Worm (Caenorhabditis elegans): ENCODE measurements around the gene Y64G10A.2.

The Y64G10A.2 gene

ce11 chrIV:14260761-14261160, 16.5 kb upstream of the Y64G10A.2 start (continued):
- peak; percentile 69 for TF ChIP-seq crh-2 (tag; optimal IDR thresholded peaks at IDR 0.05)
- TF ChIP-seq sma-9 (GFP tag; optimal IDR thresholded peaks at IDR 0.05) = peak; percentile 64
- no peak for TF ChIP-seq sma-9 (tag; optimal IDR thresholded peaks at IDR 0.05)
- no peak for TF ChIP-seq unc-39 (tag; optimal IDR thresholded peaks at IDR 0.05)
- TF ChIP-seq aly-2 (tag; optimal IDR thresholded peaks at IDR 0.05) = no peak
- no peak for TF ChIP-seq ceh-82 (tag; optimal IDR thresholded peaks at IDR 0.05)
- no peak for TF ChIP-seq R02D3.7 (tag; optimal IDR thresholded peaks at IDR 0.05)
- TF ChIP-seq ceh-16 (tag; optimal IDR thresholded peaks at IDR 0.05) = no peak
- TF ChIP-seq alr-1 (tag; optimal IDR thresholded peaks at IDR 0.05) = no peak
- no peak for TF ChIP-seq lin-13 (GFP tag; optimal IDR thresholded peaks at IDR 0.05)
- no peak for TF ChIP-seq nhr-21 (tag; optimal IDR thresholded peaks at IDR 0.05)
- no peak for TF ChIP-seq nhr-237 (tag; optimal IDR thresholded peaks at IDR 0.05)
- TF ChIP-seq peb-1 (tag; optimal IDR thresholded peaks at IDR 0.05) = no peak
- no peak for TF ChIP-seq mdl-1 (tag; optimal IDR thresholded peaks at IDR 0.05)
- TF ChIP-seq ama-1 (optimal IDR thresholded peaks at IDR 0.05) = no peak

- TF ChIP-seq ztf-1 (GFP tag; conservative IDR thresholded peaks at IDR 0.05) (no peak), nhr-237 (tag; optimal IDR thresholded peaks at IDR 0.05) (no peak), elt-1 (tag; optimal IDR thresholded peaks at IDR 0.05) (no peak), dmd-4 (tag; optimal IDR thresholded peaks at IDR 0.05) (no peak), nhr-11 (tag; optimal IDR thresholded peaks at IDR 0.05) (no peak)
Measured at ce11 chrIV:14259197-14259596, 14.9 kb upstream of the Y64G10A.2 start.

- no peak for TF ChIP-seq unc-39 (tag; optimal IDR thresholded peaks at IDR 0.05)
- TF ChIP-seq blmp-1 (tag; optimal IDR thresholded peaks at IDR 0.05; ENCODE audit: insufficient read depth) = no peak
- TF ChIP-seq lin-39 (tag; optimal IDR thresholded peaks at IDR 0.05) = no peak
- no peak for TF ChIP-seq ama-1 (optimal IDR thresholded peaks at IDR 0.05)
- TF ChIP-seq zag-1 (tag; optimal IDR thresholded peaks at IDR 0.05) = no peak
- TF ChIP-seq R02D3.7 (tag; optimal IDR thresholded peaks at IDR 0.05) = no peak
- TF ChIP-seq nhr-10 (tag; optimal IDR thresholded peaks at IDR 0.05) = no peak
- no peak for TF ChIP-seq aly-2 (tag; optimal IDR thresholded peaks at IDR 0.05)
- TF ChIP-seq C34F6.9 (tag; optimal IDR thresholded peaks at IDR 0.05) = no peak
- TF ChIP-seq dmd-4 (tag; optimal IDR thresholded peaks at IDR 0.05) = no peak
- no peak for TF ChIP-seq ceh-16 (tag; optimal IDR thresholded peaks at IDR 0.05)
- TF ChIP-seq nhr-6 (tag; optimal IDR thresholded peaks at IDR 0.05) = no peak
- TF ChIP-seq nhr-11 (tag; optimal IDR thresholded peaks at IDR 0.05) = no peak
- TF ChIP-seq snpc-4 (tag; optimal IDR thresholded peaks at IDR 0.05) = no peak
- TF ChIP-seq ztf-11 (tag; optimal IDR thresholded peaks at IDR 0.05) = no peak
- no peak for TF ChIP-seq sma-3 (GFP tag; optimal IDR thresholded peaks at IDR 0.05)
- no peak for TF ChIP-seq skn-1 (tag; optimal IDR thresholded peaks at IDR 0.05)
- no peak for TF ChIP-seq egl-27 (tag; optimal IDR thresholded peaks at IDR 0.05)
- TF ChIP-seq peb-1 (tag; optimal IDR thresholded peaks at IDR 0.05) = no peak
Measured at ce11 chrIV:14257528-14257927, 13.3 kb upstream of the Y64G10A.2 start.

- TF ChIP-seq mab-5 (tag; optimal IDR thresholded peaks at IDR 0.05) (no peak), unc-62 (GFP tag; optimal IDR thresholded peaks at IDR 0.05) (no peak), ZK546.5 (tag; optimal IDR thresholded peaks at IDR 0.05) (no peak), nhr-12 (tag; optimal IDR thresholded peaks at IDR 0.05) (no peak), F13H6.1 (tag; optimal IDR thresholded peaks at IDR 0.05) (no peak), sma-3 (GFP tag; optimal IDR thresholded peaks at IDR 0.05) (no peak)
Measured at ce11 chrIV:14255605-14256004, 11.3 kb upstream of the Y64G10A.2 start.

- no peak for TF ChIP-seq peb-1 (tag; optimal IDR thresholded peaks at IDR 0.05)
- no peak for TF ChIP-seq fos-1 (tag; optimal IDR thresholded peaks at IDR 0.05)
- no peak for TF ChIP-seq sem-4 (tag; optimal IDR thresholded peaks at IDR 0.05)
Measured at ce11 chrIV:14250113-14250512, 5.9 kb upstream of the Y64G10A.2 start, which contains the start of gene srab-24. Gene srab-24 (minus strand): TSS chrIV:14250213.
